Worm (Caenorhabditis elegans): ENCODE data around the gene srx-13.

srx-13 gene

ce11 chrIV:1124741-1125140, 6.3 kb upstream of the srx-13 start, which contains the start of gene perm-4:
Gene perm-4 (minus strand): TSS chrIV:1125107.
- TF ChIP-seq egl-27 (tag; optimal IDR thresholded peaks at IDR 0.05) (no peak), ceh-16 (tag; optimal IDR thresholded peaks at IDR 0.05) (no peak), unc-39 (tag; optimal IDR thresholded peaks at IDR 0.05) (no peak), ZK546.5 (tag; optimal IDR thresholded peaks at IDR 0.05) (no peak), nhr-129 (tag; optimal IDR thresholded peaks at IDR 0.05) (no peak), nhr-11 (tag; optimal IDR thresholded peaks at IDR 0.05) (no peak), peb-1 (tag; optimal IDR thresholded peaks at IDR 0.05) (no peak), gmeb-1 (tag; optimal IDR thresholded peaks at IDR 0.05) (no peak), nhr-25 (tag; optimal IDR thresholded peaks at IDR 0.05) (no peak), sem-4 (tag; optimal IDR thresholded peaks at IDR 0.05) (no peak), sma-3 (GFP tag; optimal IDR thresholded peaks at IDR 0.05) (no peak), lin-11 (tag; optimal IDR thresholded peaks at IDR 0.05) (no peak), mbf-1 (tag; optimal IDR thresholded peaks at IDR 0.05) (no peak), nhr-237 (tag; optimal IDR thresholded peaks at IDR 0.05) (no peak), alr-1 (tag; optimal IDR thresholded peaks at IDR 0.05) (no peak), lin-13 (GFP tag; optimal IDR thresholded peaks at IDR 0.05) (no peak)

- TF ChIP-seq elt-3 (tag; optimal IDR thresholded peaks at IDR 0.05) (no peak), unc-39 (tag; optimal IDR thresholded peaks at IDR 0.05) (no peak), lin-11 (tag; optimal IDR thresholded peaks at IDR 0.05) (no peak), elt-1 (tag; optimal IDR thresholded peaks at IDR 0.05) (no peak), nhr-25 (tag; optimal IDR thresholded peaks at IDR 0.05) (no peak), nhr-23 (tag; optimal IDR thresholded peaks at IDR 0.05) (no peak), sma-9 (GFP tag; optimal IDR thresholded peaks at IDR 0.05) (no peak), sma-9 (tag; optimal IDR thresholded peaks at IDR 0.05) (no peak), mdl-1 (tag; optimal IDR thresholded peaks at IDR 0.05) (no peak), Y55F3AM.14 (GFP tag; optimal IDR thresholded peaks at IDR 0.05) (no peak), peb-1 (tag; optimal IDR thresholded peaks at IDR 0.05) (no peak), ama-1 (optimal IDR thresholded peaks at IDR 0.05) (no peak), aly-2 (tag; optimal IDR thresholded peaks at IDR 0.05) (no peak), F13H6.1 (tag; optimal IDR thresholded peaks at IDR 0.05) (no peak), skn-1 (tag; optimal IDR thresholded peaks at IDR 0.05) (no peak), lsy-2 (tag; optimal IDR thresholded peaks at IDR 0.05) (no peak), sma-3 (GFP tag; optimal IDR thresholded peaks at IDR 0.05) (no peak), nhr-12 (tag; optimal IDR thresholded peaks at IDR 0.05) (no peak), gmeb-1 (tag; optimal IDR thresholded peaks at IDR 0.05) (no peak), C34F6.9 (tag; optimal IDR thresholded peaks at IDR 0.05) (no peak), lin-13 (GFP tag; optimal IDR thresholded peaks at IDR 0.05) (no peak)
Observed at ce11 chrIV:1123357-1123756, 4.9 kb upstream of the srx-13 start.

- TF ChIP-seq nhr-12 (tag; optimal IDR thresholded peaks at IDR 0.05): no peak
- no peak for TF ChIP-seq unc-39 (tag; optimal IDR thresholded peaks at IDR 0.05)
- no peak for TF ChIP-seq nhr-11 (tag; optimal IDR thresholded peaks at IDR 0.05)
- TF ChIP-seq nhr-21 (tag; optimal IDR thresholded peaks at IDR 0.05): no peak
- no peak for TF ChIP-seq nhr-10 (tag; optimal IDR thresholded peaks at IDR 0.05)
- no peak for TF ChIP-seq sma-3 (GFP tag; optimal IDR thresholded peaks at IDR 0.05)
Observed at ce11 chrIV:1121511-1121910, 3.0 kb upstream of the srx-13 start.

DNA sequence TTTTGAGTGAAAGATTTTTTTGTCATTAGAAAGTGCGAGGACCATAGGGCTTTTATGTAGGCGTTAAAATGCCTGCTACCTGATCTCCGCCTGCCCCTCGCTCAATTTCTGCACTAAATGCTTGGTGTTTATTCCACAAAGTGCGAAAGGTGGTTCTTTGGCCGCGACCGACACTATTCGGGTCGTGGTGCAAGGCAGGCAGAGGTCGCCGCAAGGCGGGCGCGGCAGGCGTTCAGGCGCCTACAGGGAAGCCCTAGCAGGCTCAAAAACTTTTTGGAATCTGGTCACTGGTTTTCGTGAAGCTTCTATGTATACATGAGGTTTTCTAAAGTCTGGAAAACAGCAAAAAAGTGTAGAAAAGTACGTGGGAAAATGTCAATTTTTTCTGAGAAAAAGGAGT, 2.4 kb upstream of the srx-13 start:
- no peak for TF ChIP-seq unc-39 (tag; optimal IDR thresholded peaks at IDR 0.05)
- TF ChIP-seq unc-62 (GFP tag; optimal IDR thresholded peaks at IDR 0.05): no peak
- TF ChIP-seq sma-3 (GFP tag; optimal IDR thresholded peaks at IDR 0.05): no peak
- no peak for TF ChIP-seq alr-1 (tag; optimal IDR thresholded peaks at IDR 0.05)
- TF ChIP-seq dmd-4 (tag; optimal IDR thresholded peaks at IDR 0.05): no peak
- TF ChIP-seq Y55F3AM.14 (GFP tag; optimal IDR thresholded peaks at IDR 0.05): no peak
- no peak for TF ChIP-seq nhr-129 (tag; optimal IDR thresholded peaks at IDR 0.05)
- no peak for TF ChIP-seq nhr-12 (tag; optimal IDR thresholded peaks at IDR 0.05)
- no peak for TF ChIP-seq crh-2 (tag; optimal IDR thresholded peaks at IDR 0.05)
- TF ChIP-seq mab-5 (tag; optimal IDR thresholded peaks at IDR 0.05): no peak
- no peak for TF ChIP-seq mbf-1 (tag; optimal IDR thresholded peaks at IDR 0.05)
- TF ChIP-seq ceh-82 (tag; optimal IDR thresholded peaks at IDR 0.05): no peak
- TF ChIP-seq nhr-23 (tag; optimal IDR thresholded peaks at IDR 0.05): no peak
- no peak for TF ChIP-seq nhr-237 (tag; optimal IDR thresholded peaks at IDR 0.05)

DNA sequence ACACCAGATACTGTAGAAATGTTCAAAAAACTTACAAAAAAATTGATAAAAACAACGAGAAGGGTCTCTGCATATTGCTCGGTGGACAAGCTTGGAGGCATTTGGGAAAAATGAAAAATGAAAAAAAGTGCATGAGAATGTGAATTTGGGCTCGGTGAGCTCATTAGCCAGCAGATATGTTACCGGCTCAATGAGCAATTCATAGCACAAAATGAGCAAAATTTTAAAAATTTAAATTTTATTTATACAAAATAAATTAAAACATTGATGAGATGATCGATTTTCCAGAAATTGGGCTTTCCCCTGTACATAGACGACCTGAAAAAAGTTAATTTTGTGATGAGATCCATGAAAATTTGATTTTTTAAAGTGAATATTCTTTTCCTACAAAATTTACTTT, 4.8 kb downstream of the srx-13 start, which contains the start of gene srx-14:
TSS of gene srx-14 (minus strand) at position 101 of the 400 bp plus-strand sequence.
- no peak for TF ChIP-seq unc-62 (GFP tag; optimal IDR thresholded peaks at IDR 0.05)
- no peak for TF ChIP-seq nhr-77 (tag; optimal IDR thresholded peaks at IDR 0.05)
- no peak for TF ChIP-seq lin-11 (tag; optimal IDR thresholded peaks at IDR 0.05)
- TF ChIP-seq nhr-23 (tag; optimal IDR thresholded peaks at IDR 0.05): no peak
- no peak for TF ChIP-seq Y55F3AM.14 (GFP tag; optimal IDR thresholded peaks at IDR 0.05)
- no peak for TF ChIP-seq nhr-237 (tag; optimal IDR thresholded peaks at IDR 0.05)
- TF ChIP-seq sma-3 (GFP tag; optimal IDR thresholded peaks at IDR 0.05): no peak
- TF ChIP-seq ceh-82 (tag; optimal IDR thresholded peaks at IDR 0.05): no peak
- TF ChIP-seq dmd-4 (tag; optimal IDR thresholded peaks at IDR 0.05): no peak
- TF ChIP-seq R02D3.7 (tag; optimal IDR thresholded peaks at IDR 0.05): no peak
- no peak for TF ChIP-seq ztf-4 (tag; optimal IDR thresholded peaks at IDR 0.05)
- TF ChIP-seq nhr-11 (tag; optimal IDR thresholded peaks at IDR 0.05): no peak
- no peak for TF ChIP-seq lin-39 (tag; optimal IDR thresholded peaks at IDR 0.05)
- no peak for TF ChIP-seq gmeb-1 (tag; optimal IDR thresholded peaks at IDR 0.05)

All from whole organism, L2 larva.